In the genomic region with DNA sequence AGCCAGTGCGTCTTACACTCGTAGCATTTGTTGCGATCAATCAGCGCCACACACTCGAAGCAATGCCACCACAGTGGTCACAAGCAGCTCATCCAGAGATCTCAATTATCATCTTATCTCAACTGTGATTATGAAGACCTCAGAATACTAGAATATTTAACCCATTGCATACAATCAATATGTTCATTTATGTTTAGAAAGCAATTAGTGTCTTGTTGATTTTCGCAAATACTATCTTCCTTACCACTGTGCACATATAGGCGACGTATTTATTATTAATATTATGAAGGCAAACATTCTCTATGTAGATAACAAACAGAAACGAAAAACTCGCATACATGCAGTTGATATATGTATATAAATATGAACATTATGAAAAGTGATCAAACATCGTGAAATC, we compare ENCODE assay signal across 1 fruit fly cellular context.
TF ChIP-seq lines count a peak whose summit lies in the region.

No protein-coding gene starts in this region.

TF ChIP-seq in whole organism, embryonic, 481 proteins besides CTCF, POLR2A, EP300 and RAD21 (continued from another document):
- peak; percentile 65 for TF ChIP-seq lbe (GFP tag; optimal IDR thresholded peaks at IDR 0.05; lab: Kevin White, UChicago)
- TF ChIP-seq bsh (GFP tag; optimal IDR thresholded peaks at IDR 0.05; lab: Kevin White, UChicago), result peak; percentile 46 to 94
- TF ChIP-seq zen (tag; optimal IDR thresholded peaks at IDR 0.05; lab: Kevin White, UChicago), result peak; percentile 72
- peak; percentile 20 for TF ChIP-seq HmgD (GFP tag; optimal IDR thresholded peaks at IDR 0.05; lab: Kevin White, UChicago)
- TF ChIP-seq Adf1 (GFP tag; IDR thresholded peaks at IDR 0.05; lab: Robert Waterston, UW), result no peak
- peak; percentile 23 for TF ChIP-seq stwl (tag; optimal IDR thresholded peaks at IDR 0.05; lab: Kevin White, UChicago)
- TF ChIP-seq CG31224 (GFP tag; IDR thresholded peaks at IDR 0.05; lab: Robert Waterston, UW), result peak; percentile 32; the same call in 1 of the 2 replicates
- TF ChIP-seq nom (GFP tag; optimal IDR thresholded peaks at IDR 0.05; lab: Kevin White, UChicago), result peak; percentile 44
- TF ChIP-seq tap (tag; optimal IDR thresholded peaks at IDR 0.05; lab: Kevin White, UChicago), result peak; percentile 73
- TF ChIP-seq Six4 (GFP tag; optimal IDR thresholded peaks at IDR 0.05; lab: Kevin White, UChicago), result peak; percentile 59
- peak; percentile 48; the same call in 1 of the 2 replicates for TF ChIP-seq slbo (GFP tag; IDR thresholded peaks at IDR 0.05; lab: Robert Waterston, UW)
- peak; percentile 57; the same call in 1 of the 2 replicates for TF ChIP-seq CG5953 (GFP tag; IDR thresholded peaks at IDR 0.05; lab: Robert Waterston, UW)
- TF ChIP-seq CG11456 (GFP tag; IDR thresholded peaks at IDR 0.05; lab: Robert Waterston, UW), result 0 out of 3 replicates have a peak, but pooled peaks have one; percentile 35
- peak; percentile 61 for TF ChIP-seq tio (GFP tag; optimal IDR thresholded peaks at IDR 0.05; lab: Kevin White, UChicago)
- peak; percentile 1 for TF ChIP-seq CG34376 (GFP tag; optimal IDR thresholded peaks at IDR 0.05; lab: Kevin White, UChicago)
- peak; percentile 86 for TF ChIP-seq CG33557 (GFP tag; optimal IDR thresholded peaks at IDR 0.05; lab: Kevin White, UChicago)
- TF ChIP-seq CG12659 (GFP tag; optimal IDR thresholded peaks at IDR 0.05; lab: Kevin White, UChicago), result peak; percentile 54
- TF ChIP-seq hb (GFP tag; IDR thresholded peaks at IDR 0.05; lab: Robert Waterston, UW; ENCODE audit: partially characterized antibody), result no peak
- peak; percentile 52 for TF ChIP-seq lilli (GFP tag; optimal IDR thresholded peaks at IDR 0.05; lab: Kevin White, UChicago)
- peak; percentile 44 for TF ChIP-seq CG13775 (GFP tag; optimal IDR thresholded peaks at IDR 0.05; lab: Kevin White, UChicago)
- no peak for TF ChIP-seq CG18011 (GFP tag; optimal IDR thresholded peaks at IDR 0.05; lab: Kevin White, UChicago)
- no peak for TF ChIP-seq CG9817 (tag; optimal IDR thresholded peaks at IDR 0.05; lab: Kevin White, UChicago)
- no peak for TF ChIP-seq Dip3 (GFP tag; optimal IDR thresholded peaks at IDR 0.05; lab: Kevin White, UChicago)
- TF ChIP-seq CG1832 (GFP tag; optimal IDR thresholded peaks at IDR 0.05; lab: Kevin White, UChicago), result no peak
- peak; percentile 57 for TF ChIP-seq CG10654 (GFP tag; optimal IDR thresholded peaks at IDR 0.05; lab: Kevin White, UChicago)
- peak; percentile 54 for TF ChIP-seq CG7839 (tag; optimal IDR thresholded peaks at IDR 0.05; lab: Kevin White, UChicago)
- TF ChIP-seq jing (GFP tag; optimal IDR thresholded peaks at IDR 0.05; lab: Kevin White, UChicago), result peak; percentile 23
- peak; percentile 44 for TF ChIP-seq MTF-1 (GFP tag; optimal IDR thresholded peaks at IDR 0.05; lab: Kevin White, UChicago; ENCODE audit: borderline replicate concordance)
- peak; percentile 82 for TF ChIP-seq NC2β (GFP tag; optimal IDR thresholded peaks at IDR 0.05; lab: Kevin White, UChicago)
- peak; percentile 32 for TF ChIP-seq Chrac-16 (GFP tag; optimal IDR thresholded peaks at IDR 0.05; lab: Kevin White, UChicago)
- TF ChIP-seq chinmo (GFP tag; IDR thresholded peaks at IDR 0.05; lab: Robert Waterston, UW; ENCODE audit: partially characterized antibody), result no peak
- no peak for TF ChIP-seq Hr39 (optimal IDR thresholded peaks at IDR 0.05; lab: Kevin White, UChicago)
- TF ChIP-seq lola (GFP tag; optimal IDR thresholded peaks at IDR 0.05; lab: Kevin White, UChicago), result peak in 1 of 3 experiments; percentile 77
- TF ChIP-seq ewg (GFP tag; optimal IDR thresholded peaks at IDR 0.05; lab: Kevin White, UChicago), result peak; percentile 62
- TF ChIP-seq CG7745 (tag; optimal IDR thresholded peaks at IDR 0.05; lab: Kevin White, UChicago), result peak; percentile 60
- TF ChIP-seq CG7786 (GFP tag; optimal IDR thresholded peaks at IDR 0.05; lab: Kevin White, UChicago), result peak; percentile 28
- TF ChIP-seq HLH3B (GFP tag; IDR thresholded peaks at IDR 0.05; lab: Robert Waterston, UW), result peak; percentile 79
- peak; percentile 70 for TF ChIP-seq psq (GFP tag; optimal IDR thresholded peaks at IDR 0.05; lab: Kevin White, UChicago)
- peak; percentile 47; the same call in 1 of the 3 replicates for TF ChIP-seq Aef1 (GFP tag; IDR thresholded peaks at IDR 0.05; lab: Robert Waterston, UW)
- peak; percentile 78 for TF ChIP-seq kni (GFP tag; optimal IDR thresholded peaks at IDR 0.05; lab: Kevin White, UChicago)
- TF ChIP-seq sens-2 (GFP tag; IDR thresholded peaks at IDR 0.05; lab: Robert Waterston, UW), result no peak
- peak; percentile 33; the same call in 1 of the 4 replicates for TF ChIP-seq Gug (GFP tag; IDR thresholded peaks at IDR 0.05; lab: Robert Waterston, UW)
- no peak for TF ChIP-seq cad (GFP tag; optimal IDR thresholded peaks at IDR 0.05; lab: Kevin White, UChicago)
- peak; percentile 86 for TF ChIP-seq oc (tag; optimal IDR thresholded peaks at IDR 0.05; lab: Kevin White, UChicago)
- TF ChIP-seq gsb (GFP tag; IDR thresholded peaks at IDR 0.05; lab: Robert Waterston, UW), result peak; percentile 49
- TF ChIP-seq CG13424 (tag; optimal IDR thresholded peaks at IDR 0.05; lab: Kevin White, UChicago), result peak; percentile 72
- TF ChIP-seq CG15601 (tag; optimal IDR thresholded peaks at IDR 0.05; lab: Kevin White, UChicago), result peak; percentile 86
- TF ChIP-seq chif (GFP tag; optimal IDR thresholded peaks at IDR 0.05; lab: Kevin White, UChicago), result peak; percentile 52 to 60
- TF ChIP-seq slou (GFP tag; optimal IDR thresholded peaks at IDR 0.05; lab: Kevin White, UChicago), result no peak
- TF ChIP-seq CG4282 (GFP tag; optimal IDR thresholded peaks at IDR 0.05; lab: Kevin White, UChicago), result no peak
- TF ChIP-seq CG9215 (GFP tag; IDR thresholded peaks at IDR 0.05; lab: Robert Waterston, UW), result no peak
- 0 out of 2 replicates have a peak, but pooled peaks have one; percentile 27 for TF ChIP-seq CG43689 (GFP tag; IDR thresholded peaks at IDR 0.05; lab: Robert Waterston, UW)
- peak; percentile 66 for TF ChIP-seq CG10959 (GFP tag; IDR thresholded peaks at IDR 0.05; lab: Robert Waterston, UW)
- TF ChIP-seq CG12769 (tag; optimal IDR thresholded peaks at IDR 0.05; lab: Kevin White, UChicago), result peak; percentile 65
- peak; percentile 83 for TF ChIP-seq CG3407 (GFP tag; optimal IDR thresholded peaks at IDR 0.05; lab: Kevin White, UChicago)
- no peak for TF ChIP-seq pan (optimal IDR thresholded peaks at IDR 0.05; lab: Kevin White, UChicago)
- peak in 1 of 2 experiments; percentile 85 for TF ChIP-seq pan (GFP tag; optimal IDR thresholded peaks at IDR 0.05 in 1 of 2, IDR thresholded peaks at IDR 0.05 in 1 of 2)
- TF ChIP-seq grn (GFP tag; optimal IDR thresholded peaks at IDR 0.05; lab: Kevin White, UChicago), result peak; percentile 47
- TF ChIP-seq CG16815 (GFP tag; optimal IDR thresholded peaks at IDR 0.05; lab: Kevin White, UChicago), result peak; percentile 38
- peak; percentile 77 for TF ChIP-seq Sox100B (GFP tag; optimal IDR thresholded peaks at IDR 0.05; lab: Kevin White, UChicago)
- TF ChIP-seq CG17612 (GFP tag; IDR thresholded peaks at IDR 0.05; lab: Robert Waterston, UW), result peak; percentile 57
- peak; percentile 75 for TF ChIP-seq tgo (GFP tag; IDR thresholded peaks at IDR 0.05; lab: Robert Waterston, UW)
- peak; percentile 77 for TF ChIP-seq CG11247 (GFP tag; IDR thresholded peaks at IDR 0.05; lab: Robert Waterston, UW)
- peak; percentile 36 for TF ChIP-seq sqz (GFP tag; optimal IDR thresholded peaks at IDR 0.05; lab: Kevin White, UChicago)
- TF ChIP-seq gem (tag; optimal IDR thresholded peaks at IDR 0.05; lab: Kevin White, UChicago), result peak; percentile 82
- TF ChIP-seq CoRest (tag; optimal IDR thresholded peaks at IDR 0.05; lab: Kevin White, UChicago), result peak; percentile 68
- no peak for TF ChIP-seq CG13894 (tag; optimal IDR thresholded peaks at IDR 0.05; lab: Kevin White, UChicago)
- no peak for TF ChIP-seq Lpt (GFP tag; optimal IDR thresholded peaks at IDR 0.05; lab: Kevin White, UChicago)
- TF ChIP-seq Bdp1 (GFP tag; optimal IDR thresholded peaks at IDR 0.05; lab: Kevin White, UChicago), result peak; percentile 75
- peak; percentile 69 for TF ChIP-seq unpg (GFP tag; optimal IDR thresholded peaks at IDR 0.05; lab: Kevin White, UChicago)
- TF ChIP-seq Fer1 (GFP tag; optimal IDR thresholded peaks at IDR 0.05; lab: Kevin White, UChicago), result peak; percentile 40
- peak; percentile 76 for TF ChIP-seq Sox102F (GFP tag; optimal IDR thresholded peaks at IDR 0.05; lab: Kevin White, UChicago)
- TF ChIP-seq CG12236 (GFP tag; optimal IDR thresholded peaks at IDR 0.05; lab: Kevin White, UChicago), result peak; percentile 66
- TF ChIP-seq fd64A (GFP tag; optimal IDR thresholded peaks at IDR 0.05; lab: Kevin White, UChicago), result peak; percentile 86
- TF ChIP-seq CG10431 (GFP tag; optimal IDR thresholded peaks at IDR 0.05; lab: Kevin White, UChicago), result peak; percentile 46
- TF ChIP-seq CrebB (tag; optimal IDR thresholded peaks at IDR 0.05; lab: Kevin White, UChicago), result peak; percentile 42
- TF ChIP-seq CG8290 (GFP tag; optimal IDR thresholded peaks at IDR 0.05; lab: Kevin White, UChicago), result no peak
- TF ChIP-seq CG8290 (tag; optimal IDR thresholded peaks at IDR 0.05; lab: Kevin White, UChicago), result peak; percentile 36 to 81
- peak; percentile 32 for TF ChIP-seq gcm2 (GFP tag; optimal IDR thresholded peaks at IDR 0.05; lab: Kevin White, UChicago)
- TF ChIP-seq CG34224 (GFP tag; IDR thresholded peaks at IDR 0.05; lab: Robert Waterston, UW; ENCODE audit: partially characterized antibody), result no peak
- peak; percentile 29 for TF ChIP-seq Dad (GFP tag; optimal IDR thresholded peaks at IDR 0.05; lab: Kevin White, UChicago)
- peak; percentile 88 for TF ChIP-seq Xrp1 (GFP tag; IDR thresholded peaks at IDR 0.05; lab: Robert Waterston, UW)
- no peak for TF ChIP-seq slp2 (GFP tag; optimal IDR thresholded peaks at IDR 0.05; lab: Kevin White, UChicago)
- TF ChIP-seq Eip74EF (GFP tag; optimal IDR thresholded peaks at IDR 0.05; lab: Kevin White, UChicago), result peak in 1 of 2 experiments; percentile 52
- peak; percentile 82 for TF ChIP-seq Spps (tag; optimal IDR thresholded peaks at IDR 0.05; lab: Kevin White, UChicago)
- peak; percentile 36 for TF ChIP-seq shn (GFP tag; optimal IDR thresholded peaks at IDR 0.05; lab: Kevin White, UChicago)
- TF ChIP-seq Taf1 (GFP tag; IDR thresholded peaks at IDR 0.05; lab: Robert Waterston, UW), result no peak; the same call in 1 of the 2 replicates
- TF ChIP-seq ac (GFP tag; optimal IDR thresholded peaks at IDR 0.05; lab: Kevin White, UChicago), result peak; percentile 57
- peak; percentile 58 for TF ChIP-seq Ssrp (tag; optimal IDR thresholded peaks at IDR 0.05; lab: Kevin White, UChicago)
